Worm (Caenorhabditis elegans): ENCODE measurements around the gene T25D3.3.

The T25D3.3 gene

DNA sequence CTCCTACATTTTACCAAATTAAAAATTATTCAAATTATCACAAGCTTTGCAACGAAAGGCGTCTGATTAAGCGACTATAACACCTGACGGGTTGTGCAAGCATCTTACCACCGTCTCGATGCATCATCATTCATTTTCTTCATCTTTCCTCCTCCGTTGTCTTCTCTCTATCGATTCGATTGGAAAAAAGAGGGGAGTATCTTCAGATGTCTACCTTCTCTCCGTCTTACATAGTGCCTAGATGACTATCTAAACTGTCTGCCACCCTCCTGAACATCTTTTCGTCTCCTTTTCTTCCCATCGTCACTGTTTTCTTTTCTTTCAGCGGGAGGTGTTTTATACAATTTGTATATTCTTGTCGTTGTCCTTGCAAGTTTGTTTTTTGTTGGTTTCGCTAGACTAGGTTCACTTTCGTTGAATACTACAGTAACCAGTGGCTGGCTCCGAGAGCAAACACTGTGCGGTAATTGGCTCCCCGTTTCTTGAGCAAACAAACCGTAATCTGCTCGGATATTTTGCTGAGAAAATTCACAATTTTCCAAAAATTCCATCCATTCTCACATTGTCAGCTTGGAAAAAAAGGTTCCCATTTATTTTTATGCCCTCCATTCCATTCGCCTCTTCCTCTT is 7.0 kb downstream of the T25D3.3 start (continued):
- no peak for TF ChIP-seq nhr-111 (GFP tag; optimal IDR thresholded peaks at IDR 0.05)
- no peak for TF ChIP-seq nhr-25 (tag; optimal IDR thresholded peaks at IDR 0.05; ENCODE audit: borderline replicate concordance, insufficient read depth)
- no peak for TF ChIP-seq ceh-62 (tag; optimal IDR thresholded peaks at IDR 0.05)
- TF ChIP-seq dmd-8 (GFP tag; IDR thresholded peaks at IDR 0.05), result no peak
- TF ChIP-seq zip-2 (tag; optimal IDR thresholded peaks at IDR 0.05), result no peak
- no peak for TF ChIP-seq zag-1 (tag; optimal IDR thresholded peaks at IDR 0.05)
- TF ChIP-seq duxl-1 (tag; optimal IDR thresholded peaks at IDR 0.05; ENCODE audit: poor library complexity), result no peak
- no peak for TF ChIP-seq gei-8 (GFP tag; optimal IDR thresholded peaks at IDR 0.05)
- peak; percentile 58 for TF ChIP-seq dve-1 (tag; optimal IDR thresholded peaks at IDR 0.05; ENCODE audit: insufficient read depth)
- no peak for TF ChIP-seq nhr-237 (tag; optimal IDR thresholded peaks at IDR 0.05)
- TF ChIP-seq skn-1 (tag; optimal IDR thresholded peaks at IDR 0.05), result no peak
- TF ChIP-seq pha-4 (GFP tag; IDR thresholded peaks at IDR 0.05), result 0 out of 2 replicates have a peak, but pooled peaks have one; percentile 20
- peak; percentile 29 for TF ChIP-seq pha-4 (tag; optimal IDR thresholded peaks at IDR 0.05)

DNA sequence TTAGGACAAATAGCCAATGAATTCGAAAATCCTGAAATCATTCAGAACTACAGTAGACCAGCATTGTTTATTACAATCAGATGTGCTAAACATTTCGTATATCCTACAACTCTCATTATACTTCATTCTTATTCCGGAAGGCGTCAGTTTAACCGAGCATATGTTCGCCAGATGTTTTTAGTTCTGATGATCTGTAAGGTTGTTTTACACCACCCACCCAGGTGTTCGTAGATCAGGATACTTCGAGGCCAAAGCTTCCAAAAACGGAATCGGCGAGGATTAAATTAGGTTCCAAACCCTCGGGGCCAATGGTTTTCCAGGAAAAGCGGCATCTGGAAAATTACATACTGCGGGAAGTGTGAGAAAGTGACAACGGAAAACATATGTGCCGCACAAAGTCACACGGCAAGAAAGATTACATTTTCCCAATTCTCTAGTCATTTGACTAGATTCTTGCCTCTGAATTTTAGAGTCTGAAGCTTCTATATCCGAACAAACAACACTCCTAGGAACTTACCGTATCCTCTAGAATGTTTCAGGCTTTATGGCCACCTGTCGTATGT is 8.3 kb downstream of the T25D3.3 start:
- TF ChIP-seq egl-43 (GFP tag; IDR thresholded peaks at IDR 0.05) (0 out of 2 replicates have a peak, but pooled peaks have one; percentile 29), nhr-48 (tag; optimal IDR thresholded peaks at IDR 0.05) (no peak), aha-1 (tag) (peak; percentile 95), php-3 (GFP tag; IDR thresholded peaks at IDR 0.05) (no peak), hlh-30 (tag; optimal IDR thresholded peaks at IDR 0.05; ENCODE audit: insufficient read depth) (peak; percentile 28), F49E8.2 (tag; optimal IDR thresholded peaks at IDR 0.05; ENCODE audit: borderline replicate concordance) (no peak), nhr-11 (tag; optimal IDR thresholded peaks at IDR 0.05) (peak; percentile 76), F10B5.3 (tag; optimal IDR thresholded peaks at IDR 0.05) (no peak)

DNA sequence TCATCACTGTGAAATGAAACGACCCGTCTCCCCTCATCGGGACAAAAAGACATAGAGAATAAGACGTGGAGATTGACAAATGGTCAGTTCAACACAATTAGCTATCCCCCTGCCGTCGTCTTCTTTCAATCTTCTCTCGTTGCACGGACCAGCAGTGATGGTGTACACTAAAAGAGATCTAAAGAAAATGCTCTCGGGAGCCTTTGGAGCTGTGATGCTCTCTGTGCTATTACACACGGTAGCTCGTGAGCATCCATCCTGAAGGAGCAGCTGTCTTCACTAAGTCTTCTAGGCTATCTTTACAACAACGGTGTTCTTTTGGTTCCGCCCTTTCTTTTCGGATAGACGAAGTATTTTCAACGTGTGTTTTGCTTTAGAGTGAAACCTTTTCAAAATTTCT is 8.9 kb downstream of the T25D3.3 start:
- TF ChIP-seq hlh-11 (tag; optimal IDR thresholded peaks at IDR 0.05), result peak; percentile 45
- TF ChIP-seq dve-1 (tag; optimal IDR thresholded peaks at IDR 0.05; ENCODE audit: insufficient read depth), result no peak
- peak; percentile 8 for TF ChIP-seq mxl-3 (GFP tag; optimal IDR thresholded peaks at IDR 0.05)
- TF ChIP-seq Y105C5A.15 (GFP tag; IDR thresholded peaks at IDR 0.05), result no peak

DNA sequence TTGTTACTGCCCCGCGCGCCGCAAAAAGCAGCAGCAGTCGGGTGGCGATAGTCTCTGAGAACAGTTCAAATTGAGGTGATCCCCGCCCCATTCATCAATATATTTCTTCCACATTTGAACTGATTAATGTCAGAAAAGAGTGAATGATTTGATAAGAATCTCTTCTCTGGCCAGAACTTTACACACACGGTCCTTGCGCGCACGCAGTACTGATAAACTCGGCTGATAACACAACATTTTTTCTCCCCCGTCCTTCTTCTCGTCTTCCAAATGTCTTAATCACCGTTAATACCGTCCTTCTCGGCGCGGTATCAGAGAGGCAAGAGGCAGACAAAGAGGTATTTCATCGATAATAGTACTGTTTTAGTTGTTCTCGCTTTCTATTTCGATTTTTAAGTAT is 9.8 kb downstream of the T25D3.3 start, which contains the start of gene etr-1:
etr-1 (plus strand) TSS at position 193 of the 400 bp plus-strand sequence.
- TF ChIP-seq spr-3 (GFP tag; optimal IDR thresholded peaks at IDR 0.05) (no peak), nhr-41 (GFP tag; IDR thresholded peaks at IDR 0.05) (peak; percentile 64), nhr-111 (GFP tag; optimal IDR thresholded peaks at IDR 0.05) (no peak), daf-8 (GFP tag; IDR thresholded peaks at IDR 0.05) (no peak), nhr-6 (tag; optimal IDR thresholded peaks at IDR 0.05) (peak; percentile 47), lin-15B (tag; optimal IDR thresholded peaks at IDR 0.05) (no peak), snpc-1.2 (GFP tag; IDR thresholded peaks at IDR 0.05) (no peak), lir-3 (tag; optimal IDR thresholded peaks at IDR 0.05) (no peak), ceh-28 (tag; optimal IDR thresholded peaks at IDR 0.05) (no peak), php-3 (GFP tag; IDR thresholded peaks at IDR 0.05) (peak; percentile 83), ZK337.2 (GFP tag; IDR thresholded peaks at IDR 0.05) (no peak), ceh-32 (tag; optimal IDR thresholded peaks at IDR 0.05; ENCODE audit: poor library complexity) (no peak), hlh-30 (tag; optimal IDR thresholded peaks at IDR 0.05; ENCODE audit: insufficient read depth) (peak; percentile 46), zfp-2 (tag; optimal IDR thresholded peaks at IDR 0.05) (no peak), tra-1 (GFP tag; IDR thresholded peaks at IDR 0.05) (peak; percentile 84), zip-11 (GFP tag; IDR thresholded peaks at IDR 0.05) (no peak), mxl-3 (GFP tag; optimal IDR thresholded peaks at IDR 0.05) (peak; percentile 88), ama-1 (optimal IDR thresholded peaks at IDR 0.05) (peak; percentile 15), egl-43 (GFP tag; IDR thresholded peaks at IDR 0.05) (no peak), lin-29 (GFP tag; IDR thresholded peaks at IDR 0.05) (no peak), mdl-1 (tag; optimal IDR thresholded peaks at IDR 0.05) (peak in 1 of 2 experiments; percentile 57), mes-2 (tag; optimal IDR thresholded peaks at IDR 0.05; ENCODE audit: poor library complexity, severe bottlenecking) (peak; percentile 44), lsy-2 (tag; optimal IDR thresholded peaks at IDR 0.05) (peak in 1 of 2 experiments; percentile 47), sdz-12 (GFP tag; optimal IDR thresholded peaks at IDR 0.05) (no peak), lin-39 (tag; optimal IDR thresholded peaks at IDR 0.05) (no peak), Y5F2A.4 (GFP tag; optimal IDR thresholded peaks at IDR 0.05) (no peak)

Data from whole organism, L4 larva.